Fruit fly (Drosophila melanogaster) whole organism, wandering third instar larva: ENCODE results near the gene CG14507.

Source experiments
- Dfd ChIP-seq: fragments of >200 bp; optimal IDR thresholded peaks from 2 replicates; lab custom pipeline; 2017; ENCODE audit warnings: missing biosample characterization, missing genetic modification characterization
- Myc ChIP-seq: fragments of >200 bp; optimal IDR thresholded peaks from 2 replicates; lab custom pipeline; 2017
- dmrt93B ChIP-seq: fragments of 200-800 bp; sonication (Bioruptor generic); optimal IDR thresholded peaks from 2 replicates; lab custom pipeline; 2018; ENCODE audit warnings: missing biosample characterization, mild to moderate bottlenecking, missing genetic modification characterization
- h ChIP-seq: fragments of 200-800 bp; sonication (Bioruptor generic); optimal IDR thresholded peaks from 3 replicates; lab custom pipeline; 2016; ENCODE audit warnings: missing biosample characterization, mild to moderate bottlenecking, missing genetic modification characterization
- jim ChIP-seq: fragments of 175-275, 200-325 bp; sonication (Bioruptor generic); optimal IDR thresholded peaks from 2 replicates; lab custom pipeline; 2016; ENCODE audit warnings: missing biosample characterization, mild to moderate bottlenecking, missing genetic modification characterization

DNA sequence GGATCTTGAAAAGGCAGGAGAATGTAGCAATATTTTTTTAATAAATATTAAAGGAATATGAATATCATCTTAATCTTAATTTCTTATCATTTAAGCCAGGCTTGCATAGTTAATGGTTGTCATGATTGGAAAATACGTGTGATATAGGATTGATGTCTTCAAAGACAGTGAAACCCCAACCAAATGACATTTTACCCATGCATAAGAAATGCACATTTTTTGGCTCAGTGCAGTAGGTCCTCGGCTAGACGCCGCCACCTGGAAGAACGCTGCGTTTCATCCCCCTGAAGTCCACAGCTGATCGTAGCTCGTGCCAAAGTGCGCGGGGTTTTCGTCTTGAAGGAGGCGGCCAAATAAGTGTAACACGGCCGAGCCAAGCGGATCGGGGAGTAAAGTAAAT is 39.1 kb upstream of the CG14507 start:
- TF ChIP-seq dmrt93B (GFP tag; lab: Kevin White, UChicago) (no peak), h (GFP tag; lab: Kevin White, UChicago) (no peak), jim (GFP tag; lab: Kevin White, UChicago) (no peak), Myc (lab: Kevin White, UChicago) (no peak), Dfd (no peak)
